Worm (Caenorhabditis elegans) whole organism, L4 larva: ENCODE results near the gene cyp-33C8.

ENCODE experiments used
- D1046.2 ChIP-seq: fragments of 200-800 bp; sonication (Bioruptor generic); IDR thresholded peaks from 2 replicates; pipeline ENCODE4 v1.3.6; 2022; ENCODE audit warnings: missing genetic modification characterization, missing compliant biosample characterization
- F44E2.7 ChIP-seq: fragments of 200-800 bp; sonication (Bioruptor generic); IDR thresholded peaks from 2 replicates; pipeline ENCODE4 v2.1.2; 2022; ENCODE audit warnings: missing genetic modification characterization, missing compliant biosample characterization
- T20F7.1 ChIP-seq: fragments of 200-800 bp; sonication (Bioruptor generic); optimal IDR thresholded peaks from 2 replicates; lab custom pipeline; 2018; ENCODE audit warnings: mild to moderate bottlenecking, missing genetic modification characterization, missing compliant biosample characterization
- Y5F2A.4 ChIP-seq: fragments of 200-800 bp; sonication (Bioruptor generic); optimal IDR thresholded peaks from 2 replicates; lab custom pipeline; 2018; ENCODE audit warnings: mild to moderate bottlenecking, missing genetic modification characterization, missing compliant biosample characterization
- Y75B8A.6 ChIP-seq: fragments of 200-800 bp; sonication (Bioruptor generic); IDR thresholded peaks from 2 replicates; pipeline ENCODE4 v1.3.6; 2022; ENCODE audit warnings: missing genetic modification reagents, missing genetic modification characterization, missing compliant biosample characterization
- arid-1 ChIP-seq: fragments of 200-800 bp; sonication (Bioruptor generic); conservative IDR thresholded peaks from 2 replicates; pipeline ENCODE4 v1.3.6; 2022; ENCODE audit warnings: missing genetic modification reagents, missing genetic modification characterization, missing compliant biosample characterization
- cey-2 ChIP-seq: sonication (generic microtip); optimal IDR thresholded peaks from 3 replicates; lab custom pipeline; 2017; ENCODE audit warnings: missing genetic modification characterization, mild to moderate bottlenecking, missing compliant biosample characterization, antibody characterized with exemption, borderline replicate concordance; ENCODE audit not compliant: insufficient read depth
- daf-16 ChIP-seq, 3 experiments: sonication (generic microtip); optimal IDR thresholded peaks; 2 replicates each; lab custom pipeline; 2016 to 2017; ENCODE audit warnings: missing genetic modification characterization in 3 of 3, missing genetic modification reagents in 3 of 3, mild to moderate bottlenecking in 2 of 3, missing compliant biosample characterization in 2 of 3, missing biosample characterization in 1 of 3, moderate library complexity in 1 of 3
- daf-19 ChIP-seq: fragments of 200-800 bp; sonication (Bioruptor generic); conservative IDR thresholded peaks from 2 replicates; pipeline ENCODE4 v1.3.6; 2022; ENCODE audit warnings: missing genetic modification characterization, missing compliant biosample characterization
- daf-8 ChIP-seq: fragments of 200-800 bp; sonication (Bioruptor generic); IDR thresholded peaks from 2 replicates; pipeline ENCODE4 v1.3.6; 2022; ENCODE audit warnings: missing genetic modification characterization, missing compliant biosample characterization
- dmd-6 ChIP-seq: fragments of 200-800 bp; sonication (Bioruptor generic); IDR thresholded peaks from 2 replicates; pipeline ENCODE4 v1.3.6; 2022; ENCODE audit warnings: missing genetic modification reagents, missing genetic modification characterization, missing compliant biosample characterization
- dmd-8 ChIP-seq: fragments of 200-800 bp; sonication (Bioruptor generic); IDR thresholded peaks from 2 replicates; pipeline ENCODE4 v1.3.6; 2022; ENCODE audit warnings: missing genetic modification characterization, missing compliant biosample characterization
- dpl-1 ChIP-seq: fragments of 150-350 bp; optimal IDR thresholded peaks from 2 replicates; lab custom pipeline; 2014; ENCODE audit warnings: missing biosample characterization, missing genetic modification reagents, missing genetic modification characterization
- dve-1 ChIP-seq: sonication (generic microtip); optimal IDR thresholded peaks from 2 replicates; lab custom pipeline; 2017; ENCODE audit warnings: antibody characterized with exemption, mild to moderate bottlenecking, missing genetic modification characterization, missing compliant biosample characterization; ENCODE audit not compliant: insufficient read depth
- fkh-10 ChIP-seq: fragments of 150-350 bp; optimal IDR thresholded peaks from 2 replicates; lab custom pipeline; 2014; ENCODE audit warnings: missing biosample characterization, missing genetic modification reagents, missing genetic modification characterization
- hif-1 ChIP-seq, 2 experiments: sonication (generic microtip); optimal IDR thresholded peaks; 2 replicates each; lab custom pipeline; 2016 to 2017; ENCODE audit warnings: missing compliant biosample characterization in 2 of 2, missing genetic modification characterization in 2 of 2, missing genetic modification reagents in 2 of 2, missing genotype in 2 of 2, mild to moderate bottlenecking in 1 of 2
- hlh-11 ChIP-seq: fragments of 200-800 bp; sonication (Bioruptor generic); optimal IDR thresholded peaks from 2 replicates; lab custom pipeline; 2018; ENCODE audit warnings: mild to moderate bottlenecking, missing genetic modification characterization, missing compliant biosample characterization
- hlh-30 ChIP-seq: sonication (generic microtip); optimal IDR thresholded peaks from 2 replicates; lab custom pipeline; 2017; ENCODE audit warnings: antibody characterized with exemption, mild to moderate bottlenecking, missing genetic modification characterization, missing compliant biosample characterization; ENCODE audit not compliant: insufficient read depth
- lin-38 ChIP-seq: fragments of 200-800 bp; sonication (Bioruptor generic); IDR thresholded peaks from 2 replicates; pipeline ENCODE4 v1.3.6; 2022; ENCODE audit warnings: missing genetic modification reagents, missing genetic modification characterization, missing compliant biosample characterization
- lir-3 ChIP-seq: sonication (generic microtip); optimal IDR thresholded peaks from 2 replicates; lab custom pipeline; 2016; ENCODE audit warnings: mild to moderate bottlenecking, missing genetic modification characterization, missing compliant biosample characterization
- mdl-1 ChIP-seq, 2 experiments: fragments of 150-350 bp in 1 of 2; sonication (generic microtip) in 1 of 2; optimal IDR thresholded peaks; 2 replicates each; lab custom pipeline; 2014 to 2017; ENCODE audit warnings: missing biosample characterization in 2 of 2, missing genetic modification characterization in 2 of 2
- mep-1 ChIP-seq: fragments of 150-350 bp; sonication (generic microtip); optimal IDR thresholded peaks from 3 replicates; lab custom pipeline; 2014; ENCODE audit warnings: missing biosample characterization, missing genetic modification characterization
- mes-2 ChIP-seq: sonication (generic microtip); optimal IDR thresholded peaks from 2 replicates; lab custom pipeline; 2016; ENCODE audit warnings: missing genotype, mild to moderate bottlenecking, missing genetic modification characterization, missing compliant biosample characterization; ENCODE audit not compliant: poor library complexity, severe bottlenecking
- nhr-102 ChIP-seq: sonication (generic microtip); optimal IDR thresholded peaks from 2 replicates; lab custom pipeline; 2016; ENCODE audit warnings: mild to moderate bottlenecking, missing genetic modification characterization, moderate library complexity, missing compliant biosample characterization
- nhr-11 ChIP-seq: fragments of 150-350 bp; optimal IDR thresholded peaks from 2 replicates; lab custom pipeline; 2014; ENCODE audit warnings: missing biosample characterization, missing genetic modification characterization
- nhr-237 ChIP-seq: sonication (generic microtip); optimal IDR thresholded peaks from 2 replicates; lab custom pipeline; 2017; ENCODE audit warnings: missing biosample characterization, missing genetic modification characterization
- nhr-28 ChIP-seq: fragments of 150-350 bp; optimal IDR thresholded peaks from 2 replicates; lab custom pipeline; 2014; ENCODE audit warnings: missing biosample characterization, missing genetic modification characterization
- nhr-48 ChIP-seq: sonication (generic microtip); optimal IDR thresholded peaks from 2 replicates; lab custom pipeline; 2016; ENCODE audit warnings: mild to moderate bottlenecking, missing genetic modification characterization, missing compliant biosample characterization
- nhr-76 ChIP-seq: fragments of 150-350 bp; optimal IDR thresholded peaks from 2 replicates; lab custom pipeline; 2014; ENCODE audit warnings: missing biosample characterization, missing genetic modification characterization
- nhr-77 ChIP-seq: fragments of 150-350 bp; optimal IDR thresholded peaks from 2 replicates; lab custom pipeline; 2014; ENCODE audit warnings: missing biosample characterization, missing genetic modification characterization
- pha-4 ChIP-seq, 2 experiments: fragments of 150-350 bp in 1 of 2; fragments of 200-800 bp in 1 of 2; sonication (Bioruptor generic) in 1 of 2; IDR thresholded peaks in 1 of 2; optimal IDR thresholded peaks in 1 of 2; 2 replicates each; pipeline versions ENCODE4 v1.3.6 to Lab custom; 2014 to 2022; ENCODE audit warnings: missing genetic modification characterization in 2 of 2, missing genetic modification reagents in 2 of 2, missing biosample characterization in 1 of 2, missing compliant biosample characterization in 1 of 2
- pqm-1 ChIP-seq: sonication (generic microtip); optimal IDR thresholded peaks from 2 replicates; lab custom pipeline; 2017; ENCODE audit warnings: missing biosample characterization, missing genetic modification characterization
- set-16 ChIP-seq: fragments of 200-800 bp; sonication (Bioruptor generic); IDR thresholded peaks from 2 replicates; pipeline ENCODE4 v1.3.6; 2022; ENCODE audit warnings: missing genetic modification reagents, missing genetic modification characterization, missing compliant biosample characterization
- snpc-1.2 ChIP-seq: fragments of 200-800 bp; sonication (Bioruptor generic); IDR thresholded peaks from 2 replicates; pipeline ENCODE4 v1.3.6; 2022; ENCODE audit warnings: missing genetic modification reagents, missing genetic modification characterization, missing compliant biosample characterization
- snpc-4 ChIP-seq: fragments of 150-350 bp; optimal IDR thresholded peaks from 2 replicates; lab custom pipeline; 2014; ENCODE audit warnings: missing biosample characterization, missing genetic modification characterization
- spr-1 ChIP-seq: sonication (generic microtip); optimal IDR thresholded peaks from 2 replicates; lab custom pipeline; 2016; ENCODE audit warnings: mild to moderate bottlenecking, missing genetic modification characterization, missing compliant biosample characterization
- unc-62 ChIP-seq, 3 experiments: fragments of 150-350 bp in 1 of 3; sonication (generic microtip); optimal IDR thresholded peaks in 2 of 3; peaks in 1 of 3; 1 replicate in 1 of 3; 2 replicates in 2 of 3; lab custom pipeline; 2014 to 2017; ENCODE audit warnings: missing biosample characterization in 3 of 3, missing genetic modification characterization in 3 of 3, missing genetic modification reagents in 3 of 3, missing genotype in 1 of 3
- vab-7 ChIP-seq: fragments of 200-800 bp; sonication (Bioruptor generic); IDR thresholded peaks from 2 replicates; pipeline ENCODE4 v1.3.6; 2022; ENCODE audit warnings: missing genetic modification reagents, missing genetic modification characterization, missing compliant biosample characterization
- zfp-3 ChIP-seq: fragments of 200-800 bp; sonication (Bioruptor generic); conservative IDR thresholded peaks from 2 replicates; pipeline ENCODE4 v1.3.6; 2022; ENCODE audit warnings: missing genetic modification reagents, missing genetic modification characterization, missing compliant biosample characterization
- zip-11 ChIP-seq: fragments of 200-800 bp; sonication (Bioruptor generic); IDR thresholded peaks from 2 replicates; pipeline ENCODE4 v1.3.6; 2022; ENCODE audit warnings: missing genetic modification characterization, missing compliant biosample characterization
- ztf-11 ChIP-seq: fragments of 150-350 bp; optimal IDR thresholded peaks from 2 replicates; lab custom pipeline; 2014; ENCODE audit warnings: missing biosample characterization, missing genetic modification characterization

Gene cyp-33C8

ce11 chrV:3803343-3803742, at the start of gene cyp-33C8:
TSS of gene cyp-33C8 (minus strand) at chrV:3803542.
- TF ChIP-seq Y5F2A.4 (no peak), fkh-10 (no peak), mep-1 (tag; lab: Kevin White, UChicago) (no peak), ztf-11 (tag; lab: Kevin White, UChicago) (no peak), cey-2 (tag; lab: Kevin White, UChicago) (no peak), nhr-11 (peak; percentile 63), mes-2 (tag; lab: Kevin White, UChicago) (peak; percentile 23), spr-1 (no peak), hlh-11 (peak; percentile 31), nhr-28 (tag; lab: Kevin White, UChicago) (peak; percentile 95), zfp-3 (GFP tag; lab: Robert Waterston, UW) (no peak), mdl-1 (tag; optimal IDR thresholded peaks at IDR 0.05; lab: Kevin White, UChicago) (no peak), snpc-1.2 (GFP tag; lab: Robert Waterston, UW) (no peak), pqm-1 (tag; lab: Kevin White, UChicago) (peak; percentile 8), hif-1 (tag; optimal IDR thresholded peaks at IDR 0.05; lab: Kevin White, UChicago) (peak in 1 of 2 experiments; percentile 46), pha-4 (GFP tag; IDR thresholded peaks at IDR 0.05; lab: Robert Waterston, UW) (no peak), pha-4 (tag; optimal IDR thresholded peaks at IDR 0.05; lab: Kevin White, UChicago) (peak; percentile 6), lir-3 (tag; lab: Kevin White, UChicago) (no peak), D1046.2 (no peak), nhr-102 (peak; percentile 31), set-16 (no peak), nhr-76 (tag; lab: Kevin White, UChicago) (no peak), dpl-1 (peak; percentile 16), snpc-4 (tag; lab: Kevin White, UChicago) (no peak), unc-62 (GFP tag; optimal IDR thresholded peaks at IDR 0.05 in 1 of 2; lab: Kevin White, UChicago) (no peak), unc-62 (tag; optimal IDR thresholded peaks at IDR 0.05; lab: Kevin White, UChicago) (no peak), daf-19 (GFP tag; lab: Robert Waterston, UW) (no peak), dmd-8 (GFP tag; lab: Robert Waterston, UW) (no peak), vab-7 (no peak), dmd-6 (GFP tag; lab: Robert Waterston, UW) (peak; percentile 49), daf-16 (GFP tag; optimal IDR thresholded peaks at IDR 0.05; lab: Kevin White, UChicago) (no peak), daf-16 (tag; optimal IDR thresholded peaks at IDR 0.05; lab: Kevin White, UChicago) (peak; percentile 70), nhr-48 (no peak), Y75B8A.6 (GFP tag; lab: Robert Waterston, UW) (no peak), lin-38 (GFP tag; lab: Robert Waterston, UW) (no peak), dve-1 (tag; lab: Kevin White, UChicago) (no peak)

DNA sequence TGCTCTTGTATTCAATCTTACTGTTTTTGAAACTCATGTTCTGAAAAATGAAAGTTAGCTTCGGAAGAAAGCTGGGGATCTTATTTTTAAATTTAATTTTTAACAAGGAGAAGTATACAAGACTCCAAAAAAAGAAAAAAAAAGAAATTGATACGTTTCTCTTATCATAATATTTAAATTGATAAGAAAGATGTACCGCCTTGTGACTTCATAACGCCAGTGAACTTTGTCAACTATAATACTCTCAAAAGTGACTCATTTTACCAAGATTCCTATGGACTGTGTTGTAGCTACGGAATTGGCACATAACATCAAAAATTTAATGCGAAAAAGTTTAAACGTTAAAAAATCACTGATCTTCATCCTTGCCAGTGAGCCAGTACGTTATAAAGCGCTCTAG, 48.4 kb upstream of the cyp-33C8 start:
- no peak for TF ChIP-seq F44E2.7 (GFP tag; lab: Robert Waterston, UW)
- no peak for TF ChIP-seq daf-19 (GFP tag; lab: Robert Waterston, UW)
- TF ChIP-seq daf-8 (GFP tag; lab: Robert Waterston, UW) = no peak
- TF ChIP-seq zip-11 (GFP tag; lab: Robert Waterston, UW) = no peak
- peak; percentile 1 for TF ChIP-seq hlh-30 (tag; lab: Kevin White, UChicago)
- TF ChIP-seq lir-3 (tag; lab: Kevin White, UChicago) = no peak
- peak; percentile 67 for TF ChIP-seq pqm-1 (tag; lab: Kevin White, UChicago)
- TF ChIP-seq nhr-77 = peak; percentile 67
- no peak for TF ChIP-seq hif-1 (tag; optimal IDR thresholded peaks at IDR 0.05; lab: Kevin White, UChicago)
- no peak for TF ChIP-seq Y5F2A.4
- no peak for TF ChIP-seq nhr-237
- no peak for TF ChIP-seq cey-2 (tag; lab: Kevin White, UChicago)
- no peak for TF ChIP-seq arid-1 (GFP tag; lab: Robert Waterston, UW)
- TF ChIP-seq dmd-6 (GFP tag; lab: Robert Waterston, UW) = peak; percentile 80
- TF ChIP-seq T20F7.1 (GFP tag; lab: Kevin White, UChicago) = peak; percentile 14
- TF ChIP-seq nhr-28 (tag; lab: Kevin White, UChicago) = peak; percentile 86
